Fruit fly (Drosophila melanogaster): ENCODE measurements around the gene Glyat.

The Glyat gene

DNA sequence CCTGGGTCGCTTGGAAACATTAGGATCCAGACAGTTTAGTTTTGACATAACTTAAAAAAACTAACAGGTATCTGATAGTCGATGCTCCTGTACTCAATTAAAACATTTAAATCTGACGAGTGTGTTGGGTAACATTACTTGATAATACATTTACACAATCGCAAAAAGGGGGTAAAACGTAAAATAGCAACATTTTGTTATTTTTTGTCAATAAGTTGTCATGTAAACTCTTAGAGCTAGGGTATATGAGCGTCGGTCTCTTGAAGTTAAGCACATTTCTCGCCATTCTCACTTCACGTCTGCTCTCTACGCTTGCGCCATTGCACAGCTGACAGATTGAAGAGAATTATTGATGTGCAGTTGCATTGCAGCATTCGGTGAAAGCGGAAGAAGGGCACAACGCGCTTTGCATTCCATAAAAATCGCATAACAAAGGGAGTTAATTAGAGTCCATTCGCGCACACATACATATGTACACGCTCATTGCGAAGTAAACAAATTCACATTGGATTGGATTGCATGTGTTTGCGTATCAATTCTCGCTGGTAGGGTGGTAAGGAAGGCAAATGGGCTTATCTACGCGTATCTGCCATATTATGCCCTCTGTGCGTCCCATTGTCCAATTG, 25.4 kb downstream of the Glyat start (continued):
- TF ChIP-seq Blimp-1 (GFP tag; optimal IDR thresholded peaks at IDR 0.05), result peak; percentile 0
- TF ChIP-seq fd59A (GFP tag; optimal IDR thresholded peaks at IDR 0.05), result no peak
- peak; percentile 69 for TF ChIP-seq CG6792 (GFP tag; optimal IDR thresholded peaks at IDR 0.05)
- TF ChIP-seq CG31627 (GFP tag; optimal IDR thresholded peaks at IDR 0.05), result peak; percentile 53
- peak; percentile 8 for TF ChIP-seq Ets21C (GFP tag; optimal IDR thresholded peaks at IDR 0.05)
- TF ChIP-seq CG8319 (GFP tag; optimal IDR thresholded peaks at IDR 0.05), result peak; percentile 29
- peak; percentile 66 for TF ChIP-seq Sox102F (GFP tag; optimal IDR thresholded peaks at IDR 0.05)
- TF ChIP-seq net (GFP tag; optimal IDR thresholded peaks at IDR 0.05), result peak; percentile 70
- TF ChIP-seq CG32006 (GFP tag; optimal IDR thresholded peaks at IDR 0.05), result peak; percentile 70
- peak; percentile 35 for TF ChIP-seq CG6276 (GFP tag; optimal IDR thresholded peaks at IDR 0.05)
- TF ChIP-seq CG6854 (GFP tag; optimal IDR thresholded peaks at IDR 0.05), result peak; percentile 42
- TF ChIP-seq CG10631 (GFP tag; optimal IDR thresholded peaks at IDR 0.05), result peak; percentile 29
- TF ChIP-seq CG11762 (GFP tag; optimal IDR thresholded peaks at IDR 0.05; ENCODE audit: insufficient read depth), result no peak
- peak; percentile 53 for TF ChIP-seq achi (GFP tag; optimal IDR thresholded peaks at IDR 0.05)
- TF ChIP-seq Hr38 (GFP tag; optimal IDR thresholded peaks at IDR 0.05), result no peak
- peak; percentile 54 for TF ChIP-seq CG8632 (GFP tag; optimal IDR thresholded peaks at IDR 0.05)
- TF ChIP-seq CG9139 (GFP tag; optimal IDR thresholded peaks at IDR 0.05), result peak; percentile 32

DNA sequence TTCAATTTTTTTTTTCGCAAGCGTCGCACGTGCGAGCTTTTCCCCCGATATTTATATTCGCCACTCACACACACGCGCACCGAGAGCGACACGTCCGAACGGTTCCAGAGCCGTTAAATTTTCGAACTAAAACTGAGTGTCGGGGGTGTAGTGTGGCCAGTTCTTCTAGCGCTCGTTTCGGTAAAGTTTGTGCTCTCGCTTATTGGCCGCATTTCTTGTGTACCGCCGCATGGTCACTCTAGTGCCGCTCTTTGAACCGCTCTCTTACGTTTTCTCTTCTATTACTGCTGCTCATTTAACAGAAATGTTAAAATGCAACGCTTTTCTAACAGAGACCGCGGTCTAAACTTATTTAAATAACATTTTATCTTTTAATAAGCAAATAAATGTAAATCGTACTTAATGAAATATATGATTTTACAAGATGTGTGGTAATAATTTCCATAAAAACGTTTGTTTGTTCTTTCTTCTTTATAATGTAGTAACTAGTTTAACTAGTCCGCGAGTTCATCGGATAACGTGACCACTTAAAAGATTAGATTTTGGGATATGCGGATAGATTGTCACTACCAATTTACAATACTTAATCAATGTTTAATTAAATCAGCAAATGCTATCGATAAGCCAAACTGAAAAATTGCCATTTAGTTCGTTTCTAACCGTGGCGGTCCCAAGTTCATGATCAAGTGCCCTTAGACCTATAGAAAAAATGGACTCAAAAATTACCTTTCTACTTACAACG, 26.2 kb downstream of the Glyat start, which contains the start of gene Snoo:
TSS of gene Snoo (minus strand) at position 138 of the 742 bp plus-strand sequence.
- no peak for TF ChIP-seq Smox (GFP tag; optimal IDR thresholded peaks at IDR 0.05)
- TF ChIP-seq CG16779 (tag; optimal IDR thresholded peaks at IDR 0.05), result no peak
- TF ChIP-seq CG8119 (GFP tag; IDR thresholded peaks at IDR 0.05), result peak; percentile 23; the same call in 2 of the 3 replicates
- TF ChIP-seq salr (GFP tag; optimal IDR thresholded peaks at IDR 0.05), result no peak
- no peak for TF ChIP-seq CG8632 (GFP tag; optimal IDR thresholded peaks at IDR 0.05)
- TF ChIP-seq Hr38 (GFP tag; optimal IDR thresholded peaks at IDR 0.05), result no peak
- TF ChIP-seq pdm3 (GFP tag; optimal IDR thresholded peaks at IDR 0.05), result no peak
- TF ChIP-seq fd85E (GFP tag; optimal IDR thresholded peaks at IDR 0.05), result no peak
- no peak for TF ChIP-seq CG11902 (GFP tag; optimal IDR thresholded peaks at IDR 0.05)
- no peak for TF ChIP-seq Sox15 (GFP tag; optimal IDR thresholded peaks at IDR 0.05)
- peak in 1 of 2 experiments; percentile 9 for TF ChIP-seq ss (GFP tag; optimal IDR thresholded peaks at IDR 0.05)
- no peak for TF ChIP-seq Hr39 (GFP tag; optimal IDR thresholded peaks at IDR 0.05)
- TF ChIP-seq vri (GFP tag; optimal IDR thresholded peaks at IDR 0.05), result peak; percentile 17
- no peak for TF ChIP-seq Ets21C (GFP tag; optimal IDR thresholded peaks at IDR 0.05)
- TF ChIP-seq CG6276 (GFP tag; optimal IDR thresholded peaks at IDR 0.05), result no peak
- no peak for TF ChIP-seq CG32006 (GFP tag; optimal IDR thresholded peaks at IDR 0.05)
- no peak for TF ChIP-seq CG3032 (tag; optimal IDR thresholded peaks at IDR 0.05)
- TF ChIP-seq CG6808 (GFP tag; optimal IDR thresholded peaks at IDR 0.05), result no peak
- TF ChIP-seq cyc (GFP tag; optimal IDR thresholded peaks at IDR 0.05), result peak; percentile 4
- no peak for TF ChIP-seq CG8319 (GFP tag; optimal IDR thresholded peaks at IDR 0.05)
- TF ChIP-seq Eip75B (GFP tag; optimal IDR thresholded peaks at IDR 0.05), result no peak
- no peak for TF ChIP-seq Lpt (GFP tag; optimal IDR thresholded peaks at IDR 0.05)
- TF ChIP-seq acj6 (GFP tag; optimal IDR thresholded peaks at IDR 0.05), result no peak
- peak; percentile 7 for TF ChIP-seq Sox14 (GFP tag; optimal IDR thresholded peaks at IDR 0.05)
- TF ChIP-seq fd59A (GFP tag; optimal IDR thresholded peaks at IDR 0.05), result no peak
- peak; percentile 33 for TF ChIP-seq net (GFP tag; optimal IDR thresholded peaks at IDR 0.05)
- TF ChIP-seq spab (GFP tag; optimal IDR thresholded peaks at IDR 0.05), result no peak
- no peak for TF ChIP-seq Hr4 (GFP tag; optimal IDR thresholded peaks at IDR 0.05)
- TF ChIP-seq dac (GFP tag; optimal IDR thresholded peaks at IDR 0.05), result no peak
- TF ChIP-seq Gug (GFP tag; IDR thresholded peaks at IDR 0.05), result no peak
- peak; percentile 46 for TF ChIP-seq dsx (GFP tag; optimal IDR thresholded peaks at IDR 0.05; ENCODE audit: poor library complexity, severe bottlenecking)
- no peak for TF ChIP-seq Blimp-1 (GFP tag; optimal IDR thresholded peaks at IDR 0.05)
- TF ChIP-seq CG6792 (GFP tag; optimal IDR thresholded peaks at IDR 0.05), result no peak
- TF ChIP-seq CG4318 (GFP tag; optimal IDR thresholded peaks at IDR 0.05), result no peak
- TF ChIP-seq CG9139 (GFP tag; optimal IDR thresholded peaks at IDR 0.05), result no peak
- no peak for TF ChIP-seq CG31627 (GFP tag; optimal IDR thresholded peaks at IDR 0.05)
- no peak for TF ChIP-seq CG1621 (tag; optimal IDR thresholded peaks at IDR 0.05)
- peak; percentile 50; the same call in 2 of the 3 replicates for TF ChIP-seq eg (GFP tag; IDR thresholded peaks at IDR 0.05)
- TF ChIP-seq CG11294 (GFP tag; IDR thresholded peaks at IDR 0.05), result no peak
- no peak for TF ChIP-seq CG7368 (GFP tag; optimal IDR thresholded peaks at IDR 0.05)
- no peak for TF ChIP-seq topi (GFP tag; optimal IDR thresholded peaks at IDR 0.05)

Measured in whole organism, prepupa.